Worm (Caenorhabditis elegans) whole organism, L1 larva: ENCODE measurements around the gene D2096.12.

Experiments
- F16B12.6 ChIP-seq: fragments of 150-350 bp; optimal IDR thresholded peaks from 2 replicates; lab custom pipeline; 2014; ENCODE audit warnings: missing biosample characterization, missing genetic modification characterization
- aha-1 ChIP-seq: fragments of 150-350 bp; optimal IDR thresholded peaks from 2 replicates; lab custom pipeline; 2014; ENCODE audit warnings: missing biosample characterization, missing genetic modification characterization
- alr-1 ChIP-seq: fragments of 200-800 bp; sonication (Bioruptor generic); optimal IDR thresholded peaks from 2 replicates; lab custom pipeline; 2018; ENCODE audit warnings: borderline replicate concordance, mild to moderate bottlenecking, missing genetic modification characterization, missing compliant biosample characterization
- ama-1 ChIP-seq: fragments of 150-350 bp; optimal IDR thresholded peaks from 2 replicates; lab custom pipeline; 2014
- ceh-63 ChIP-seq: fragments of 200-800 bp; sonication (Bioruptor generic); optimal IDR thresholded peaks from 2 replicates; lab custom pipeline; 2018; ENCODE audit warnings: mild to moderate bottlenecking, missing genetic modification characterization, missing compliant biosample characterization
- dpl-1 ChIP-seq, 3 experiments: fragments of 150-350 bp in 2 of 3; sonication (generic microtip) in 1 of 3; optimal IDR thresholded peaks; 2 replicates each; lab custom pipeline; 2014 to 2017; ENCODE audit warnings: missing biosample characterization in 3 of 3, missing genetic modification characterization in 3 of 3, missing genetic modification reagents in 3 of 3
- dsc-1 ChIP-seq: sonication (generic microtip); optimal IDR thresholded peaks from 2 replicates; lab custom pipeline; 2016; ENCODE audit warnings: mild to moderate bottlenecking, missing genetic modification characterization, missing compliant biosample characterization
- efl-1 ChIP-seq, 4 experiments: fragments of 150-350 bp; optimal IDR thresholded peaks in 3 of 4; peaks in 1 of 4; 1 replicate in 1 of 4; 2 replicates in 3 of 4; lab custom pipeline; 2014; ENCODE audit warnings: missing biosample characterization in 2 of 4, missing genetic modification characterization in 2 of 4, missing genetic modification reagents in 2 of 4
- efl-3 ChIP-seq: fragments of 200-800 bp; sonication (Bioruptor generic); optimal IDR thresholded peaks from 2 replicates; lab custom pipeline; 2018; ENCODE audit warnings: mild to moderate bottlenecking, missing genetic modification characterization, missing compliant biosample characterization
- egl-13 ChIP-seq: sonication (generic microtip); optimal IDR thresholded peaks from 2 replicates; lab custom pipeline; 2016; ENCODE audit warnings: missing genotype, missing genetic modification reagents, missing genetic modification characterization, missing compliant biosample characterization
- egl-27 ChIP-seq, 2 experiments: fragments of 150-350 bp in 1 of 2; sonication (generic microtip); optimal IDR thresholded peaks; 3 replicates each; lab custom pipeline; 2017 to 2018; ENCODE audit warnings: missing biosample characterization in 2 of 2, missing genetic modification characterization in 2 of 2, missing genetic modification reagents in 2 of 2
- ets-5 ChIP-seq: fragments of 200-800 bp; sonication (Bioruptor generic); IDR thresholded peaks from 2 replicates; pipeline ENCODE4 v1.3.6; 2022; ENCODE audit warnings: missing genetic modification characterization, missing compliant biosample characterization
- grh-1 ChIP-seq: fragments of 200-800 bp; sonication (Bioruptor generic); IDR thresholded peaks from 2 replicates; pipeline ENCODE4 v1.3.6; 2022; ENCODE audit warnings: missing genetic modification reagents, missing genetic modification characterization, missing compliant biosample characterization
- hlh-17 ChIP-seq: fragments of 200-800 bp; sonication (Bioruptor generic); optimal IDR thresholded peaks from 2 replicates; lab custom pipeline; 2018; ENCODE audit warnings: missing genetic modification characterization, mild to moderate bottlenecking, missing compliant biosample characterization, moderate library complexity, borderline replicate concordance
- isw-1 ChIP-seq: fragments of 200-800 bp; sonication (Bioruptor generic); IDR thresholded peaks from 2 replicates; pipeline ENCODE4 v1.3.6; 2022; ENCODE audit warnings: missing genetic modification characterization, missing compliant biosample characterization
- jun-1 ChIP-seq: fragments of 150-350 bp; optimal IDR thresholded peaks from 2 replicates; lab custom pipeline; 2014; ENCODE audit warnings: missing biosample characterization, missing genetic modification reagents, missing genetic modification characterization
- lin-35 ChIP-seq, 2 experiments: fragments of 150-350 bp; optimal IDR thresholded peaks; 2 replicates each; lab custom pipeline; 2014; ENCODE audit warnings: missing biosample characterization in 2 of 2, missing genetic modification characterization in 2 of 2, missing genetic modification reagents in 2 of 2
- lir-3 ChIP-seq: sonication (generic microtip); optimal IDR thresholded peaks from 2 replicates; lab custom pipeline; 2016; ENCODE audit warnings: mild to moderate bottlenecking, missing genetic modification characterization, moderate library complexity, missing compliant biosample characterization; ENCODE audit not compliant: poor library complexity
- lsy-2 ChIP-seq, 2 experiments: fragments of 150-350 bp; optimal IDR thresholded peaks; 2 replicates each; lab custom pipeline; 2014; ENCODE audit warnings: missing biosample characterization in 2 of 2, missing genetic modification characterization in 2 of 2
- mdl-1 ChIP-seq, 2 experiments: fragments of 150-350 bp; optimal IDR thresholded peaks; 2 replicates each; lab custom pipeline; 2014 to 2017; ENCODE audit warnings: missing biosample characterization in 2 of 2, missing genetic modification characterization in 2 of 2, inconsistent platforms in 1 of 2
- mef-2 ChIP-seq: fragments of 150-350 bp; optimal IDR thresholded peaks from 2 replicates; lab custom pipeline; 2014; ENCODE audit warnings: missing biosample characterization, missing genetic modification characterization
- mep-1 ChIP-seq: fragments of 150-350 bp; optimal IDR thresholded peaks from 2 replicates; lab custom pipeline; 2014; ENCODE audit warnings: missing biosample characterization, missing genetic modification characterization
- nhr-11 ChIP-seq: fragments of 150-350 bp; optimal IDR thresholded peaks from 2 replicates; lab custom pipeline; 2014; ENCODE audit warnings: missing biosample characterization, missing genetic modification characterization
- nhr-12 ChIP-seq: sonication (generic microtip); optimal IDR thresholded peaks from 2 replicates; lab custom pipeline; 2017; ENCODE audit warnings: missing biosample characterization, missing genetic modification characterization
- nhr-28 ChIP-seq: fragments of 150-350 bp; optimal IDR thresholded peaks from 2 replicates; lab custom pipeline; 2014; ENCODE audit warnings: missing biosample characterization, missing genetic modification characterization
- nhr-47 ChIP-seq: sonication (generic microtip); optimal IDR thresholded peaks from 2 replicates; lab custom pipeline; 2016; ENCODE audit warnings: mild to moderate bottlenecking, missing genetic modification characterization, moderate library complexity, missing compliant biosample characterization
- nhr-71 ChIP-seq: sonication (generic microtip); optimal IDR thresholded peaks from 2 replicates; lab custom pipeline; 2016; ENCODE audit warnings: mild to moderate bottlenecking, missing genetic modification characterization, moderate library complexity, missing compliant biosample characterization
- nhr-84 ChIP-seq: sonication (generic microtip); optimal IDR thresholded peaks from 2 replicates; lab custom pipeline; 2017; ENCODE audit warnings: missing biosample characterization, missing genetic modification characterization
- nhr-85 ChIP-seq: sonication (generic microtip); peaks from one replicate; lab custom pipeline; 2016; ENCODE audit warnings: missing genetic modification characterization, inconsistent platforms, missing compliant biosample characterization
- pag-3 ChIP-seq: sonication (generic microtip); optimal IDR thresholded peaks from 2 replicates; lab custom pipeline; 2017; ENCODE audit warnings: missing genetic modification characterization, mild to moderate bottlenecking, missing compliant biosample characterization, antibody characterized with exemption, borderline replicate concordance; ENCODE audit not compliant: insufficient read depth
- pqm-1 ChIP-seq: sonication (generic microtip); optimal IDR thresholded peaks from 3 replicates; lab custom pipeline; 2017; ENCODE audit warnings: missing biosample characterization, missing genetic modification characterization
- rnt-1 ChIP-seq: sonication (generic microtip); optimal IDR thresholded peaks from 2 replicates; lab custom pipeline; 2016; ENCODE audit warnings: mild to moderate bottlenecking, missing genetic modification characterization, moderate library complexity, missing compliant biosample characterization
- sptf-1 ChIP-seq: fragments of 150-350 bp; optimal IDR thresholded peaks from 2 replicates; lab custom pipeline; 2014; ENCODE audit warnings: missing biosample characterization, missing genetic modification characterization
- swsn-7 ChIP-seq: sonication (generic microtip); optimal IDR thresholded peaks from 2 replicates; lab custom pipeline; 2016; ENCODE audit warnings: missing genetic modification characterization, missing compliant biosample characterization
- unc-62 ChIP-seq: fragments of 150-350 bp; optimal IDR thresholded peaks from 2 replicates; lab custom pipeline; 2014; ENCODE audit warnings: missing biosample characterization, missing genetic modification reagents, missing genetic modification characterization
- unc-98 ChIP-seq: fragments of 200-800 bp; sonication (Bioruptor generic); IDR thresholded peaks from 2 replicates; pipeline ENCODE4 v1.3.6; 2022; ENCODE audit warnings: missing genetic modification characterization, missing compliant biosample characterization
- vab-15 ChIP-seq: sonication (generic microtip); optimal IDR thresholded peaks from 2 replicates; lab custom pipeline; 2017; ENCODE audit warnings: missing genotype, mild to moderate bottlenecking, missing genetic modification characterization, missing compliant biosample characterization
- zag-1 ChIP-seq: fragments of 150-350 bp; optimal IDR thresholded peaks from 2 replicates; lab custom pipeline; 2014; ENCODE audit warnings: missing biosample characterization, missing genetic modification characterization
- zip-4 ChIP-seq: fragments of 200-800 bp; sonication (Bioruptor generic); optimal IDR thresholded peaks from 2 replicates; lab custom pipeline; 2018; ENCODE audit warnings: mild to moderate bottlenecking, missing genetic modification characterization, moderate library complexity, missing compliant biosample characterization
- ztf-4 ChIP-seq: fragments of 150-350 bp; optimal IDR thresholded peaks from 2 replicates; lab custom pipeline; 2014; ENCODE audit warnings: missing biosample characterization, missing genetic modification characterization

The D2096.12 gene

ce11 chrIV:8325667-8326066 lies 37.6 kb upstream of the D2096.12 start, which contains the start of gene F35H10.3:
Gene F35H10.3 (plus strand): TSS chrIV:8325967.
- TF ChIP-seq nhr-28 (tag; lab: Kevin White, UChicago) (no peak), efl-3 (GFP tag; lab: Kevin White, UChicago) (no peak)

DNA sequence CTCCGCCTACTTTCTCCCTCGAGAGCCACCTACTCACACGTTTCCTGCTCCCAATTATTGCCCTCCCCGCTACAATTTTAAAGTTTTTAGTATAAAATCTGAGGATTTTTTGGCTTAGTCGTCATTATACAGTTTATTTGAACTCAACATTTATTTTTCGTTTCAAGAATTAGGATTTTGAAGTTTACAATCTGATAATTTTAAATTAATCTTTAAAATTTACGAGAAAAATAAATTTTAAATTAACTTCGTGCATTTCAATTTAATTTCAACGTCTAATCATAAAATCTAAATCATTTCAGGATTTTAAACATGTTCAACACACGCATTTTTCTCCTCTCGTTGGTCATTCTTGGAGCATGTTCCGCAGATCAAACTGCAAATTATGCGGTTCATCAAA lies 34.4 kb upstream of the D2096.12 start, which contains the start of gene F35H10.2:
Gene F35H10.2 (plus strand): TSS at position 301 of the 400 bp plus-strand sequence.
- TF ChIP-seq isw-1 (GFP tag; lab: Robert Waterston, UW) (no peak), nhr-12 (tag; lab: Kevin White, UChicago) (no peak), nhr-71 (tag; lab: Kevin White, UChicago) (no peak), unc-98 (no peak), hlh-17 (no peak)

DNA sequence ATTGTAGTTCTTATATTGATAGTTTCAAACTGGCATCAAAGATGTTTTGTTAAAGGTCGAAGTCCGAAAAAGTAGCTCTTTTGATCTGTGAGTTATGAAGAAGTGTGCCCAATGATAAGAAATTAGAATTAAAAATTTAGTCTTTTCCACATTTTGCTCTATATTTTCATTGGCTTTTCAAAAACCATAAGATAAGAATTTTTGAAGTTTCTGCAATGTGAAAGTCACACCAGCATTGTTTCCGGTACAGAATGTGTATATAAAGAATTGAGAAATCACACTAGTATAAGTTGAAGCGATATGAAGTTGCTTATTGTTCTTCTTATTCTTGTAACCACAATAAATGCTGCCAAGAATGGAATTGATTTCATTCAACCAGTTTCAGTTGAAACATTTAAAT lies 30.7 kb upstream of the D2096.12 start, which contains the start of gene lys-10:
Gene lys-10 (plus strand): TSS at position 301 of the 400 bp plus-strand sequence.
- TF ChIP-seq pqm-1 (tag; lab: Kevin White, UChicago) (no peak), grh-1 (GFP tag; lab: Robert Waterston, UW) (no peak), nhr-47 (tag; lab: Kevin White, UChicago) (no peak), isw-1 (GFP tag; lab: Robert Waterston, UW) (no peak), ceh-63 (GFP tag; lab: Kevin White, UChicago) (no peak), egl-13 (no peak), ets-5 (no peak), jun-1 (tag; lab: Kevin White, UChicago) (no peak), mef-2 (tag; lab: Kevin White, UChicago) (no peak), aha-1 (tag; lab: Kevin White, UChicago) (no peak), mdl-1 (tag; optimal IDR thresholded peaks at IDR 0.05; lab: Kevin White, UChicago) (no peak), pag-3 (tag; lab: Kevin White, UChicago) (no peak), swsn-7 (tag; lab: Kevin White, UChicago) (no peak), ama-1 (lab: Kevin White, UChicago) (no peak), ztf-4 (no peak), dsc-1 (tag; lab: Kevin White, UChicago) (no peak)

ce11 chrIV:8333034-8333433 lies 30.2 kb upstream of the D2096.12 start:
- TF ChIP-seq sptf-1 (tag; lab: Kevin White, UChicago) (no peak), nhr-11 (tag; lab: Kevin White, UChicago) (no peak), egl-27 (tag; optimal IDR thresholded peaks at IDR 0.05; lab: Kevin White, UChicago) (no peak), efl-1 (optimal IDR thresholded peaks at IDR 0.05; lab: Kevin White, UChicago) (no peak), efl-1 (GFP tag; optimal IDR thresholded peaks at IDR 0.05 in 1 of 2; lab: Kevin White, UChicago) (peak in 1 of 2 experiments; percentile 6)

DNA sequence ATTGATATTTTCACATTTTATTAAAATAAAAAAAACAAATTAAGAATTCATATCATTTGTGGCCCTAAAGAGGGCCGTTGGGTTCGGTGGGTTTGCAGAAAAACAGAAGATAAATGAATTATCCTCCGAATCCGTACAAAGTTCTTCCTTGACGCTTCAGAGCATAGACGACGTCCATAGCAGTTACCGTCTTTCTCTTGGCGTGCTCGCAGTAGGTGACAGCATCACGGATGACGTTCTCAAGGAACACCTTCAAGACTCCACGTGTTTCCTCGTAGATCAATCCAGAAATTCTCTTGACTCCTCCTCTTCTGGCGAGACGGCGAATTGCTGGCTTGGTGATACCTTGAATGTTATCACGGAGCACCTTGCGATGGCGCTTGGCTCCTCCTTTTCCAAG lies 29.7 kb upstream of the D2096.12 start:
- TF ChIP-seq unc-62 (no peak), zip-4 (no peak), egl-13 (no peak), nhr-84 (tag; lab: Kevin White, UChicago) (no peak), zag-1 (no peak), F16B12.6 (tag; lab: Kevin White, UChicago) (no peak), nhr-85 (tag; lab: Kevin White, UChicago) (no peak), lir-3 (tag; lab: Kevin White, UChicago) (no peak), alr-1 (no peak), dpl-1 (GFP tag; optimal IDR thresholded peaks at IDR 0.05; lab: Kevin White, UChicago) (no peak), lsy-2 (tag; optimal IDR thresholded peaks at IDR 0.05; lab: Kevin White, UChicago) (no peak), vab-15 (tag; lab: Kevin White, UChicago) (no peak), mep-1 (tag; lab: Kevin White, UChicago) (no peak), rnt-1 (tag; lab: Kevin White, UChicago) (no peak), lin-35 (GFP tag; optimal IDR thresholded peaks at IDR 0.05; lab: Kevin White, UChicago) (no peak)
